Worm (Caenorhabditis elegans) whole organism, L4/young adult: ENCODE data around the gene tag-77.

ENCODE experiments used
- W03F9.2 ChIP-seq: fragments of 150-350 bp; optimal IDR thresholded peaks from 2 replicates; lab custom pipeline; 2014; ENCODE audit warnings: missing biosample characterization, missing genetic modification characterization
- dao-5 ChIP-seq: sonication (generic microtip); optimal IDR thresholded peaks from 2 replicates; lab custom pipeline; 2016; ENCODE audit warnings: missing genotype, missing genetic modification characterization, moderate library complexity, missing compliant biosample characterization
- him-1 ChIP-seq: sonication (generic microtip); optimal IDR thresholded peaks from 2 replicates; lab custom pipeline; 2016; ENCODE audit warnings: missing genotype, missing genetic modification reagents, missing genetic modification characterization, missing compliant biosample characterization

tag-77 gene

DNA sequence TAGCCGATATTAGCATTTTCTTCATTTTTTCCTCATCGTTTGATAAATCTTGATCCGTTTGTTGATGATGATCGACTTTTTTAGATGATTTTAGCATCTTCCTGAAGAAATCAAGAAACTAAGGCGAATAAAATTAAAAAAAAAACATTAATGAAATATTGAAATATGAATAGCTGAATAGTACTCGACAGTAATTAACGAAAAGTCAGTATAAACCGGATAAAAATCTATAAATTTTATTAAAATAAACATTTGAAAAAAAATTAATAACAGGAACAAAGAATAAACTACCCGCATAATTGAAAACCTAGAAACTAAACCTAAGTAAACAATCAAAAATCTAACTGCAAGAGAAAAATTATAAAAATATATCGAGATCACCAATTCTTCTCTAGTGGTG lies 14.1 kb downstream of the tag-77 start, which contains the start of gene C28C12.12:
C28C12.12 (minus strand) TSS at position 101 of the 400 bp plus-strand sequence.
- no peak for TF ChIP-seq him-1 (tag; lab: Kevin White, UChicago)

DNA sequence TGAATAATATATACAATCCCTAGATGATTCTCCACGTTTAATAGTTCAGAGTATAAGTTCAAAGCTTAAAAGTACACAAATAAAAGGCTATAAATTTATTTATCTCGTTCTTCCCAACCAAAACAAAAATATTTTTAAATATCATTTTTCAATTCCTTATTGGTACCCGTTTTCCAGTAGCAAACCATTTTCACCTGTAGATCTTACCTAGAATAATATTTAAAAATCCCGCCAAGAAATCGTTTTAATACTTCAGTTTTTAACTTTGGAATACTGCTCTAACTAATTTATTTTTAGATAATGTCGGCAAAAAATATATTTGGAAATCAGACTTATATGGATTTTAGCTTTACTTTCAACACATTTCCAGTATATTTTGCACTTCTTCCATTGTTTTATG lies 18.1 kb downstream of the tag-77 start, which contains the start of gene sru-7:
sru-7 (plus strand) TSS at position 301 of the 400 bp plus-strand sequence.
- TF ChIP-seq W03F9.2 (tag; lab: Kevin White, UChicago) (no peak), him-1 (tag; lab: Kevin White, UChicago) (no peak), dao-5 (tag; lab: Kevin White, UChicago) (no peak)

DNA sequence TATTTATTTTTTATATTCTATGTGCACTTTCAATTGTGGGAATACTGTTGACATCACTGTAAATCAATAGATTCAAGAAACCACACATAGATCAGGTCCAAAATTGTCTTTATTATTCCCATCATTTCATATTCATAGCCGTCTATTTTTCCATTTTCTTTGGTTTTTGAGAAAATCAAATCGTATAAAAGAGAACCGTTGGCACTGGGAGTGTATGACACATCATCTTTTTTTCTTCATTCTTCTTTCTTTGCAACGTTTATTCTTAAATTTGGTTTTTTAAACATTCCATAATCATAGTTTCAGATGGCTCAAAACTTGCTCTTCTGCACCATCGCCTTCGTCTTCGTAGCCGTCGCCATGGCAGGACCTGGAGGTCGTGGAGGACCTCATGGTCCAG lies 20.4 kb downstream of the tag-77 start, which contains the start of gene srlf-2:
srlf-2 (plus strand) TSS at position 301 of the 400 bp plus-strand sequence.
- TF ChIP-seq dao-5 (tag; lab: Kevin White, UChicago) (no peak), W03F9.2 (tag; lab: Kevin White, UChicago) (no peak), him-1 (tag; lab: Kevin White, UChicago) (no peak)

DNA sequence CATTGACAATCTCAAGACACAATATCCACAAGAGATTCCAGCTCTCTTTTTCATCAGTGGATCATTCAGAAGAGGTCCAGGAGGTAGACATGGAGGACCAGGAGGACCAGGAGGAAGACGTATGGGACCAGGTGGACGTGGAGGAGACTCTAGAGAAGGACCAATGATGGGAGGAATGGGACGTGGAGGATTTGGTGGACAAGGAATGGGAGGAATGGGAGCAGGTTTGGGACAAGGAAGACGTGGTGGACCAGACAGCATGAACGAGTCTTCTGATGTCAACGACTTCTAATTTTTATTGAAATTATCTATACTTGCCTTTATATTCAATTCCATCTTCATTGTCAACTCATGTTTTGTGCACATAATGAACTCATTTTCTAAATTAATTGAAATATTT lies 22.3 kb downstream of the tag-77 start:
- TF ChIP-seq dao-5 (tag; lab: Kevin White, UChicago) = no peak
- no peak for TF ChIP-seq him-1 (tag; lab: Kevin White, UChicago)
- TF ChIP-seq W03F9.2 (tag; lab: Kevin White, UChicago) = no peak

DNA sequence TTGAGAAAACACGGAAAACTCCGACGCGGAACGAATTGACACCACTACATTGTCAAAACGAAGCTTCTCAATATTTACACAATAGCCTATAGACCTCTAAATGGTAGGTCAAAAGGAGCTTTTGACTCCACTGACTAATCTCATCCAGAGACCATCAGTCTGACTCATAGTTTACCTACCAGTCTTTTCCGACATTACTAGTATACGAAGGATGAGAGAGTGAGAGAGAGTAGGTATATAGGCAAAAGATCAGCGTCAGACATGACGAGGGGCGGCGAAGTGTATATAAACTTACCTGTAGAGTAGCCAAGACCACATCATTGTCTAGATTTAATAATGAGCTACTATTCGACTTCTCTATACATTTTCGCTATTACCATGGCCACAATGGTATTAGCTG lies 23.2 kb downstream of the tag-77 start, which contains the start of gene srlf-3:
srlf-3 (plus strand) TSS at position 301 of the 400 bp plus-strand sequence.
- TF ChIP-seq dao-5 (tag; lab: Kevin White, UChicago) = no peak
- no peak for TF ChIP-seq W03F9.2 (tag; lab: Kevin White, UChicago)
- TF ChIP-seq him-1 (tag; lab: Kevin White, UChicago) = no peak

DNA sequence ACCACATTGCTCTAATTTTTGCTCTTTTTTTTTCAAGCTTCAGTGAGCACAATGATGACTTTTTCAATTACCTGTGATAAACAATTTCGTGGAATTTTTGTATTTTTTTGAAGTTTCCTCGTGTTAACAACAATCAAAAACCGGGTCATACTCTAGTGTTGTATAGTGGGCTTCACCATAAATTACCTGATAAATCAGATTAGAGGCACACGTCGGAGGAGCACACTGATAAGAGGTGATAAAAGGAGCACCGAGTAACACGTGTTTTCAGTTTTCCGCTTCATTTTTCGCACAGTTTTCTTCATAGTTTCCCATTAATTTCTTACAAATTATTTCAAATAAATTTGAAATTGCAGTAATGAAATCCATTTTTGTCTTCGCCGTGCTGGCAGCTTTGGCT lies 29.0 kb downstream of the tag-77 start, which contains the start of gene spp-8:
spp-8 (plus strand) TSS at position 357 of the 400 bp plus-strand sequence.
- no peak for TF ChIP-seq dao-5 (tag; lab: Kevin White, UChicago)
- no peak for TF ChIP-seq W03F9.2 (tag; lab: Kevin White, UChicago)
- TF ChIP-seq him-1 (tag; lab: Kevin White, UChicago) = no peak

DNA sequence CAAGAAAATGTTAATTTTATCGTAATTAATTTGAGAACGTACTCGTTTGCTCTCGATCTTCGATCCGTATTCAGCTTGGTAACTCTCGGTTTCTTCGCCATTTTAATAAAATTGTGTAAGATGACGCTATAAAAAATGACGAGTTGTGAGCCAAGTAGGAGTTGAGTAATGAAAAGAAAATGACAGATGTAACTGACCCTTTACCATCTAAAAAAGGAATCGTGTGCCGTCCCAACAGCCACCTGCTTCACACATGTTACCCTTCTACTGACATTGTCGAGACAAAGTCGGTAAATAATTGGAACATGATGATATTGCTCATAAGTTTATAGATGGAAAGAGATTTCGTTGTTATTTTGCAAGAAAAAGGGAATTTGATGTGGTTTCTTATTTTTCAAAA lies 31.0 kb downstream of the tag-77 start, which contains the start of gene hlh-12:
hlh-12 (minus strand) TSS at position 101 of the 400 bp plus-strand sequence.
- no peak for TF ChIP-seq W03F9.2 (tag; lab: Kevin White, UChicago)
- TF ChIP-seq dao-5 (tag; lab: Kevin White, UChicago) = no peak
- no peak for TF ChIP-seq him-1 (tag; lab: Kevin White, UChicago)

DNA sequence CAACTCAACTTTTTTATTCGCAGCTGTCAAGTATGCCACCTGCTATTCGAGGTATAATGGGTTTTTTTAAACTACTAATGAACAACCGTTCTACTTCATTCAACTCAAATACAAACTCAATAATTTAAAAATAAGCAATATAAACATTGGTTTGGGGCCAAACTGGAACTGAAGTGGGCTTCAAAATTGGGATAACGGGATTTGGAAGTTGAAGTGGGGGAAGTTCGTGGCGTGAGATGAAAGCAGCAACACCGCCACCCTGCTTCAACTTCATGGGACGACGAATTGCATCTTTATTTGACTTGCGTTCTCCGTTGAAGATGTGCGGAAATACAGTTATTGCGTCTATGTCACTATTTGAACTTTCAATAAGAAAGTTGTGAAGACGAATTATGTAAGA lies 31.8 kb downstream of the tag-77 start:
- TF ChIP-seq W03F9.2 (tag; lab: Kevin White, UChicago) (no peak), him-1 (tag; lab: Kevin White, UChicago) (no peak), dao-5 (tag; lab: Kevin White, UChicago) (no peak)

DNA sequence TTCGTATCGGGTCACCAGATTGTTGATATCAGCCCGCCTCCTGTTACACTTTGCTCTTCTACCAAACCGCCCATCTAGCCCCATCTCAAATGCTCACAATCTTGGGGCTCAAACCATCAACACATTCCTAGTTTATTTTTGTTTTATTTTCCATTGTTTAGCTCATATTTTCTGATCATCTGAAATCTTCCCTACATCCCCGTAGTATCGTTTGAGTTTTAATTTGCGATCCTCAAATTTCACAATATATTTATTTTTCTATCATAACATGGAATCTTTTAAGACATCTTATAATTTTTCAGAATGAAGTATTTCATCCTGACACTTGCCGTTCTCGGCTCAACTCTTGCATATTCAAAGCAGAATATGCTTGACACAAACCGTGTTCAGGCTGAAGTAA lies 33.5 kb downstream of the tag-77 start, which contains the start of gene spp-10:
spp-10 (plus strand) TSS at position 301 of the 400 bp plus-strand sequence.
- TF ChIP-seq him-1 (tag; lab: Kevin White, UChicago) = no peak
- no peak for TF ChIP-seq dao-5 (tag; lab: Kevin White, UChicago)
- no peak for TF ChIP-seq W03F9.2 (tag; lab: Kevin White, UChicago)

DNA sequence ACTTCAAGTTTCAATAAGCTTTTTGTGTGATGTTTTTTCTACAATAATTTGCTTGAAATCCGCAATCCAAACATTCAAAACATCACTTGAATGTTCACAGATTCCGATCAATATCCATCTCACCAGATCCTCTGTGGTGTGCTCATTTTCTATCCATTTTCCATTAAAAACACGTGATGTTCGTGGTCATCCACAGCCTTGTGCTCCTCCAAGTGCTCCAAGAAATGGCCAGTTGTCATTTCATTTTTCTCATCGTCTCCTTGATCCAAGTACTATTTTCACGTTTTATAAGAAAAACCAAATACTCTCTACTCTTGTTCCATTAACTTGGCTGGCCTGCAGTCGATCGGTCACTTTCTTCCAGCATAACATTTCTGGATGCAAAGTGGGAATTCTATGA lies 34.2 kb downstream of the tag-77 start:
- TF ChIP-seq him-1 (tag; lab: Kevin White, UChicago) = no peak
- no peak for TF ChIP-seq dao-5 (tag; lab: Kevin White, UChicago)
- TF ChIP-seq W03F9.2 (tag; lab: Kevin White, UChicago) = no peak

DNA sequence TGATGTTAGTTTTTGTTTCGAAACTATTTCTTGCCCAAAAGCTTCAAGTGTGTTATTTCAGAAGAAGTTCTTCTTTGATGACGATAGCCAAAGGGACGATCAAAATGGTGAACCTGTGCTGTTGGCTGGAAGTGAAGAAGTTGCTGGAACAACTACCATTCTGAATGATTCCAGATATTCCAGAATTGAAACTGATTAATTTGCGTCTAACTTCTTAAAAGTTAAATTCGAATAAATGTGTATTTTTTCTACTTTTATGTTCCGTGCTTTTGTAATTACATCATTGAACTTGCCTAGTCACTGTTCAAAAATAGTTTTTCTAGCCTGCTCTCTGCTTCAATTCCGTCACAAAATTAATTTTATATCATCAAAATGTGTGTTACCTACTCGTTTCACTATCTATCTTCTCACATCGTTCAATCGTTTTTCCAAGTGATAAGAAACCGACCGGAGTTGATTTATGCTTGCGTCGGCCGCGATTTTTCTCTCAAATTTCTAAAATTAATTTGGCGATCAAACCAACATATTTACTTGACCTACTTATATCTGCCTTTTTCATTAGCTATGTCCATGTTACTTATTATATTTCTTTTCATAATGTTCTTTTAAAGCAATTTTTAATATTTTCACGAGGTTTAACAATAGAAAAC lies 35.2 kb downstream of the tag-77 start:
- TF ChIP-seq dao-5 (tag; lab: Kevin White, UChicago) (no peak), him-1 (tag; lab: Kevin White, UChicago) (no peak), W03F9.2 (tag; lab: Kevin White, UChicago) (no peak)

DNA sequence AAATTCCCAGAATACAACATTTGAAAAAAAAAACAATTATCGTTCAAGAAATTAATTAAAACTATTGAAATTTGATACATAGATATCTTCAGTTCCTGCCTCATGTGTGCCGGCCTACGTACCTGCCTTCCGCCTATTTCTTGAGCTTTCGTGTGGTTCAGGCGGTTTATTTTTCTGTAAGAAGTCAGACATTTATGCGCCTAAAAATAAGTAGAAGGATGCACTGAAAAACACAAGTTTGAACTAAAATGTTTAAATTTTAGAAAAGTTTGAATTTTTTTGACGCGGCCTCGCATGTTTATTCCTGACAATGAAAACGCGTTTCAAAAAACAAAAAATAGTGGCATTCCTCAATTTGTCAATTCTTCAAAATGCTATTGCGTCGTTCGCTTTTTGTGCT lies 36.6 kb downstream of the tag-77 start, which contains the start of gene C28C12.11:
C28C12.11 (plus strand) TSS at position 301 of the 400 bp plus-strand sequence.
- no peak for TF ChIP-seq him-1 (tag; lab: Kevin White, UChicago)
- TF ChIP-seq dao-5 (tag; lab: Kevin White, UChicago) = no peak
- no peak for TF ChIP-seq W03F9.2 (tag; lab: Kevin White, UChicago)

DNA sequence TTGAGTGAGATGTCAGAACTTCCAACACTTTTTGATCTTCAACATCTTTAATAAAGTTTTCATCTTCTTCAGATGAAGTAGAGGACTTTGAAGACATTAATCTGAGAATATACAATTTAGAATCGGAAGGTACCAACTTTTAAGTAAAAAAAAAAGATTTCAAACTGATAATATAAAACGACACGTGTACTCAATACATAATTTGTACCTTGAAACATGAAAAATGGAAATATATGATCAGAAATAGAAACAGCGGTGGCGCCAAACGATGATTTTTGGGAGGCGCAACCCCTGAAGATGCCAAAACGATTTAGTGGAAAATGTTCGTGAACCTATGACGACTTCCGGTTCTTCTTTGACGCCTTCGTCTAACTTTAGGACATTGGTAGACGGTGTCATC lies 37.9 kb downstream of the tag-77 start, which contains the start of gene oat-1:
oat-1 (minus strand) TSS at position 101 of the 400 bp plus-strand sequence.
- TF ChIP-seq dao-5 (tag; lab: Kevin White, UChicago) (no peak), W03F9.2 (tag; lab: Kevin White, UChicago) (no peak), him-1 (tag; lab: Kevin White, UChicago) (no peak)
